Worm (Caenorhabditis elegans): ENCODE measurements around the gene C49A9.10.
"Not testable (repeated sequence)": the region's sequence is repeated elsewhere in the genome, so short reads cannot be mapped to it uniquely, and the experiment has no call there.

Gene C49A9.10

ce11 chrIV:6206294-6206776 lies at the start of gene C49A9.10:
Gene C49A9.10, minus strand, starts transcription at chrIV:6206344.
- TF ChIP-seq unc-62 (GFP tag; optimal IDR thresholded peaks at IDR 0.05) = no peak

- no peak for TF ChIP-seq unc-62 (GFP tag; optimal IDR thresholded peaks at IDR 0.05)
These were observed 48.5 kb upstream of the C49A9.10 start, which contains the start of gene T13A10.64 for ce11 chrIV:6254635-6255034. Gene T13A10.64, plus strand, starts transcription at chrIV:6254935.

ce11 chrIV:6253000-6253399 lies 46.9 kb upstream of the C49A9.10 start, which contains the start of gene T13A10.2:
Gene T13A10.2, plus strand, starts transcription at chrIV:6253300.
- not testable (repeated sequence) for TF ChIP-seq unc-62 (GFP tag; optimal IDR thresholded peaks at IDR 0.05)

ce11 chrIV:6249591-6249990 lies 43.4 kb upstream of the C49A9.10 start, which contains the start of gene F58F9.1:
Gene F58F9.1, plus strand, starts transcription at chrIV:6249841.
- TF ChIP-seq unc-62 (GFP tag; optimal IDR thresholded peaks at IDR 0.05) = no peak

- no peak for TF ChIP-seq unc-62 (GFP tag; optimal IDR thresholded peaks at IDR 0.05)
These were observed 42.3 kb upstream of the C49A9.10 start, which contains the start of gene acox-3 for ce11 chrIV:6248486-6248885. Gene acox-3, minus strand, starts transcription at chrIV:6248492.

ce11 chrIV:6239993-6240392 lies 33.8 kb upstream of the C49A9.10 start, which contains the start of gene F58F9.9:
Gene F58F9.9, plus strand, starts transcription at chrIV:6240293.
- TF ChIP-seq unc-62 (GFP tag; optimal IDR thresholded peaks at IDR 0.05) = no peak

- no peak for TF ChIP-seq unc-62 (GFP tag; optimal IDR thresholded peaks at IDR 0.05)
These were observed 31.5 kb upstream of the C49A9.10 start, which contains the start of the genes F58F9.6 and F58F9.8 for ce11 chrIV:6237508-6238227. Gene F58F9.6, minus strand, starts transcription at chrIV:6237608. Gene F58F9.8, plus strand, starts transcription at chrIV:6238177.

ce11 chrIV:6232769-6233290 lies 26.7 kb upstream of the C49A9.10 start, which contains the start of gene F58F9.3:
Gene F58F9.3, plus strand, starts transcription at chrIV:6233240.
- no peak for TF ChIP-seq unc-62 (GFP tag; optimal IDR thresholded peaks at IDR 0.05)

ce11 chrIV:6230560-6231073 lies 24.5 kb upstream of the C49A9.10 start, which contains the start of gene F58F9.4:
Gene F58F9.4, plus strand, starts transcription at chrIV:6231023.
- TF ChIP-seq unc-62 (GFP tag; optimal IDR thresholded peaks at IDR 0.05) = no peak

ce11 chrIV:6227974-6228373 lies 21.8 kb upstream of the C49A9.10 start, which contains the start of gene C49A9.1:
Gene C49A9.1, plus strand, starts transcription at chrIV:6228190.
- TF ChIP-seq unc-62 (GFP tag; optimal IDR thresholded peaks at IDR 0.05) = no peak

- no peak for TF ChIP-seq unc-62 (GFP tag; optimal IDR thresholded peaks at IDR 0.05)
These were observed 19.0 kb upstream of the C49A9.10 start, which contains the start of gene C49A9.2 for ce11 chrIV:6225143-6225542. Gene C49A9.2, plus strand, starts transcription at chrIV:6225443.

ce11 chrIV:6221878-6222277 lies 15.7 kb upstream of the C49A9.10 start, which contains the start of gene C49A9.3:
Gene C49A9.3, plus strand, starts transcription at chrIV:6222089.
- TF ChIP-seq unc-62 (GFP tag; optimal IDR thresholded peaks at IDR 0.05) = no peak

- TF ChIP-seq unc-62 (GFP tag; optimal IDR thresholded peaks at IDR 0.05) = no peak
These were observed 13.3 kb upstream of the C49A9.10 start, which contains the start of gene C49A9.4 for ce11 chrIV:6219429-6219828. Gene C49A9.4, plus strand, starts transcription at chrIV:6219693.

ce11 chrIV:6217503-6217902 lies 11.4 kb upstream of the C49A9.10 start:
- TF ChIP-seq unc-62 (GFP tag; optimal IDR thresholded peaks at IDR 0.05) = no peak

- no peak for TF ChIP-seq unc-62 (GFP tag; optimal IDR thresholded peaks at IDR 0.05)
These were observed 10.9 kb upstream of the C49A9.10 start, which contains the start of gene C49A9.9 for ce11 chrIV:6217066-6217465. Gene C49A9.9, plus strand, starts transcription at chrIV:6217372.

ce11 chrIV:6213403-6213802 lies 7.3 kb upstream of the C49A9.10 start, which contains the start of gene C49A9.5:
Gene C49A9.5, plus strand, starts transcription at chrIV:6213673.
- no peak for TF ChIP-seq unc-62 (GFP tag; optimal IDR thresholded peaks at IDR 0.05)

All from whole organism, dauer.